Worm (Caenorhabditis elegans) whole organism, L2 larva: Measurements from ENCODE around the gene snt-1.

Source experiments
- C34F6.9 ChIP-seq: fragments of 150-350 bp; optimal IDR thresholded peaks from 2 replicates; lab custom pipeline; 2014; ENCODE audit warnings: missing biosample characterization, missing genetic modification characterization
- F13H6.1 ChIP-seq: sonication (generic microtip); optimal IDR thresholded peaks from 2 replicates; lab custom pipeline; 2016; ENCODE audit warnings: missing genetic modification characterization, missing compliant biosample characterization
- R02D3.7 ChIP-seq: fragments of 150-350 bp; optimal IDR thresholded peaks from 2 replicates; lab custom pipeline; 2014; ENCODE audit warnings: missing biosample characterization, missing genetic modification characterization
- Y55F3AM.14 ChIP-seq: fragments of 200-800 bp; sonication (Bioruptor generic); optimal IDR thresholded peaks from 2 replicates; lab custom pipeline; 2018; ENCODE audit warnings: mild to moderate bottlenecking, missing genetic modification characterization, missing compliant biosample characterization
- ZK546.5 ChIP-seq: sonication (generic microtip); optimal IDR thresholded peaks from 2 replicates; lab custom pipeline; 2017; ENCODE audit warnings: missing biosample characterization, missing genetic modification characterization
- alr-1 ChIP-seq: fragments of 150-350 bp; optimal IDR thresholded peaks from 2 replicates; lab custom pipeline; 2014; ENCODE audit warnings: missing biosample characterization, missing genetic modification characterization
- aly-2 ChIP-seq: fragments of 150-350 bp; optimal IDR thresholded peaks from 2 replicates; lab custom pipeline; 2014; ENCODE audit warnings: missing biosample characterization, missing genetic modification characterization
- ama-1 ChIP-seq: fragments of 150-350 bp; optimal IDR thresholded peaks from 2 replicates; lab custom pipeline; 2018; ENCODE audit warnings: inconsistent platforms
- blmp-1 ChIP-seq: sonication (generic microtip); optimal IDR thresholded peaks from 2 replicates; lab custom pipeline; 2017; ENCODE audit warnings: missing genetic modification characterization, mild to moderate bottlenecking, missing compliant biosample characterization, antibody characterized with exemption, moderate library complexity; ENCODE audit not compliant: insufficient read depth
- ceh-16 ChIP-seq: fragments of 150-350 bp; optimal IDR thresholded peaks from 2 replicates; lab custom pipeline; 2014; ENCODE audit warnings: missing biosample characterization, missing genetic modification characterization
- ceh-82 ChIP-seq: fragments of 150-350 bp; optimal IDR thresholded peaks from 2 replicates; lab custom pipeline; 2014; ENCODE audit warnings: missing biosample characterization, missing genetic modification characterization
- crh-2 ChIP-seq: sonication (generic microtip); optimal IDR thresholded peaks from 2 replicates; lab custom pipeline; 2017; ENCODE audit warnings: missing biosample characterization, missing genetic modification characterization
- dmd-4 ChIP-seq: sonication (generic microtip); optimal IDR thresholded peaks from 2 replicates; lab custom pipeline; 2017; ENCODE audit warnings: missing biosample characterization, missing genetic modification characterization
- egl-27 ChIP-seq: sonication (generic microtip); optimal IDR thresholded peaks from 3 replicates; lab custom pipeline; 2017; ENCODE audit warnings: missing biosample characterization, missing genetic modification reagents, missing genetic modification characterization
- elt-1 ChIP-seq: fragments of 150-350 bp; optimal IDR thresholded peaks from 2 replicates; lab custom pipeline; 2014; ENCODE audit warnings: missing biosample characterization, missing genetic modification characterization
- elt-3 ChIP-seq: sonication (generic microtip); optimal IDR thresholded peaks from 2 replicates; lab custom pipeline; 2017; ENCODE audit warnings: missing biosample characterization, missing genetic modification characterization
- fos-1 ChIP-seq: fragments of 150-350 bp; optimal IDR thresholded peaks from 2 replicates; lab custom pipeline; 2014; ENCODE audit warnings: missing biosample characterization, missing genetic modification characterization
- gmeb-1 ChIP-seq: fragments of 150-350 bp; optimal IDR thresholded peaks from 2 replicates; lab custom pipeline; 2014; ENCODE audit warnings: missing biosample characterization, missing genetic modification characterization
- lin-11 ChIP-seq: fragments of 150-350 bp; sonication (generic microtip); optimal IDR thresholded peaks from 2 replicates; lab custom pipeline; 2014; ENCODE audit warnings: missing biosample characterization, missing genetic modification characterization, inconsistent platforms, mixed read lengths
- lin-13 ChIP-seq: fragments of 150-350 bp; optimal IDR thresholded peaks from 2 replicates; lab custom pipeline; 2014; ENCODE audit warnings: missing biosample characterization, missing genetic modification reagents, missing genetic modification characterization
- lin-39 ChIP-seq: fragments of 150-350 bp; optimal IDR thresholded peaks from 2 replicates; lab custom pipeline; 2014; ENCODE audit warnings: missing biosample characterization, missing genetic modification reagents, missing genetic modification characterization
- lsy-2 ChIP-seq, 2 experiments: fragments of 150-350 bp in 1 of 2; sonication (generic microtip) in 1 of 2; optimal IDR thresholded peaks; 2 replicates each; lab custom pipeline; 2014 to 2017; ENCODE audit warnings: missing biosample characterization in 2 of 2, missing genetic modification characterization in 2 of 2
- mbf-1 ChIP-seq: sonication (generic microtip); optimal IDR thresholded peaks from 2 replicates; lab custom pipeline; 2017; ENCODE audit warnings: missing biosample characterization, missing genetic modification characterization
- mdl-1 ChIP-seq, 2 experiments: fragments of 150-350 bp in 1 of 2; sonication (generic microtip) in 1 of 2; optimal IDR thresholded peaks; 2 replicates each; lab custom pipeline; 2017; ENCODE audit warnings: missing biosample characterization in 2 of 2, missing genetic modification characterization in 2 of 2
- nhr-10 ChIP-seq: sonication (generic microtip); optimal IDR thresholded peaks from 2 replicates; lab custom pipeline; 2017; ENCODE audit warnings: missing biosample characterization, missing genetic modification characterization
- nhr-11 ChIP-seq: fragments of 150-350 bp; optimal IDR thresholded peaks from 2 replicates; lab custom pipeline; 2014; ENCODE audit warnings: missing biosample characterization, missing genetic modification characterization
- nhr-12 ChIP-seq: fragments of 150-350 bp; optimal IDR thresholded peaks from 2 replicates; lab custom pipeline; 2014; ENCODE audit warnings: missing biosample characterization, missing genetic modification characterization
- nhr-129 ChIP-seq: fragments of 150-350 bp; optimal IDR thresholded peaks from 2 replicates; lab custom pipeline; 2014; ENCODE audit warnings: missing biosample characterization, missing genetic modification characterization
- nhr-21 ChIP-seq: fragments of 150-350 bp; optimal IDR thresholded peaks from 2 replicates; lab custom pipeline; 2014; ENCODE audit warnings: missing biosample characterization, missing genetic modification characterization
- nhr-23 ChIP-seq: fragments of 150-350 bp; optimal IDR thresholded peaks from 2 replicates; lab custom pipeline; 2014; ENCODE audit warnings: missing biosample characterization, missing genetic modification reagents, missing genetic modification characterization
- nhr-237 ChIP-seq: fragments of 150-350 bp; optimal IDR thresholded peaks from 2 replicates; lab custom pipeline; 2014; ENCODE audit warnings: missing biosample characterization, missing genetic modification characterization
- nhr-25 ChIP-seq: fragments of 150-350 bp; sonication (generic microtip); optimal IDR thresholded peaks from 3 replicates; lab custom pipeline; 2014; ENCODE audit warnings: missing biosample characterization, missing genetic modification characterization
- nhr-6 ChIP-seq: fragments of 150-350 bp; optimal IDR thresholded peaks from 2 replicates; lab custom pipeline; 2014; ENCODE audit warnings: missing biosample characterization, missing genetic modification characterization
- nhr-77 ChIP-seq: fragments of 150-350 bp; optimal IDR thresholded peaks from 2 replicates; lab custom pipeline; 2014; ENCODE audit warnings: missing biosample characterization, missing genetic modification characterization
- peb-1 ChIP-seq: fragments of 150-350 bp; optimal IDR thresholded peaks from 2 replicates; lab custom pipeline; 2014; ENCODE audit warnings: missing biosample characterization, missing genetic modification characterization
- sem-4 ChIP-seq: fragments of 150-350 bp; optimal IDR thresholded peaks from 2 replicates; lab custom pipeline; 2014; ENCODE audit warnings: missing biosample characterization, missing genetic modification reagents, missing genetic modification characterization
- skn-1 ChIP-seq: sonication (generic microtip); optimal IDR thresholded peaks from 2 replicates; lab custom pipeline; 2017; ENCODE audit warnings: missing biosample characterization, missing genetic modification characterization
- sma-9 ChIP-seq, 2 experiments: fragments of 150-350 bp in 1 of 2; sonication (generic microtip) in 1 of 2; optimal IDR thresholded peaks; 2 replicates each; lab custom pipeline; 2014 to 2016; ENCODE audit warnings: missing genetic modification characterization in 2 of 2, mild to moderate bottlenecking in 1 of 2, missing biosample characterization in 1 of 2, missing compliant biosample characterization in 1 of 2, missing genetic modification reagents in 1 of 2, moderate library complexity in 1 of 2
- unc-39 ChIP-seq: fragments of 150-350 bp; optimal IDR thresholded peaks from 2 replicates; lab custom pipeline; 2014; ENCODE audit warnings: missing biosample characterization, missing genetic modification characterization
- unc-55 ChIP-seq: fragments of 150-350 bp; sonication (generic microtip); optimal IDR thresholded peaks from 3 replicates; lab custom pipeline; 2014; ENCODE audit warnings: missing biosample characterization, missing genetic modification reagents, missing genetic modification characterization
- unc-62 ChIP-seq: fragments of 150-350 bp; optimal IDR thresholded peaks from 2 replicates; lab custom pipeline; 2014; ENCODE audit warnings: missing biosample characterization, missing genetic modification reagents, missing genetic modification characterization
- zag-1 ChIP-seq: fragments of 150-350 bp; optimal IDR thresholded peaks from 2 replicates; lab custom pipeline; 2014; ENCODE audit warnings: missing biosample characterization, missing genetic modification characterization
- ztf-1 ChIP-seq: fragments of 200-800 bp; sonication (Bioruptor generic); conservative IDR thresholded peaks from 2 replicates; pipeline ENCODE4 v1.3.6; 2022; ENCODE audit warnings: missing genetic modification characterization, missing compliant biosample characterization
- ztf-11 ChIP-seq: sonication (generic microtip); optimal IDR thresholded peaks from 2 replicates; lab custom pipeline; 2017; ENCODE audit warnings: missing biosample characterization, missing genetic modification characterization
- ztf-4 ChIP-seq: fragments of 150-350 bp; optimal IDR thresholded peaks from 2 replicates; lab custom pipeline; 2014; ENCODE audit warnings: missing biosample characterization, missing genetic modification characterization

Gene snt-1

ce11 chrII:6845006-6845459 is 34.3 kb downstream of the snt-1 start:
- TF ChIP-seq blmp-1 (tag; lab: Kevin White, UChicago) (peak; percentile 42), egl-27 (tag; lab: Kevin White, UChicago) (peak; percentile 74), elt-1 (tag; lab: Kevin White, UChicago) (no peak), F13H6.1 (tag; lab: Kevin White, UChicago) (no peak), ztf-11 (tag; lab: Kevin White, UChicago) (no peak), dmd-4 (tag; lab: Kevin White, UChicago) (no peak), nhr-25 (tag; lab: Kevin White, UChicago) (peak; percentile 3), ama-1 (lab: Kevin White, UChicago) (no peak), lin-11 (tag; lab: Kevin White, UChicago) (no peak), unc-62 (GFP tag; lab: Kevin White, UChicago) (no peak), unc-55 (GFP tag; lab: Kevin White, UChicago) (no peak), C34F6.9 (tag; lab: Kevin White, UChicago) (peak; percentile 6), aly-2 (no peak), nhr-21 (tag; lab: Kevin White, UChicago) (no peak), nhr-10 (tag; lab: Kevin White, UChicago) (no peak), lin-39 (tag; lab: Kevin White, UChicago) (no peak), nhr-6 (no peak), Y55F3AM.14 (no peak), gmeb-1 (tag; lab: Kevin White, UChicago) (peak; percentile 18), lsy-2 (tag; optimal IDR thresholded peaks at IDR 0.05; lab: Kevin White, UChicago) (peak in 1 of 2 experiments; percentile 18), crh-2 (tag; lab: Kevin White, UChicago) (no peak), fos-1 (tag; lab: Kevin White, UChicago) (peak; percentile 29), ztf-4 (no peak), nhr-77 (tag; lab: Kevin White, UChicago) (no peak), ceh-16 (tag; lab: Kevin White, UChicago) (no peak), nhr-129 (tag; lab: Kevin White, UChicago) (no peak), ZK546.5 (no peak)
- TF ChIP-seq, all 48 proteins: peak for 7

- TF ChIP-seq nhr-129 (tag; lab: Kevin White, UChicago) (no peak), egl-27 (tag; lab: Kevin White, UChicago) (no peak), mdl-1 (tag; optimal IDR thresholded peaks at IDR 0.05; lab: Kevin White, UChicago) (no peak), elt-1 (tag; lab: Kevin White, UChicago) (no peak), ztf-1 (GFP tag; lab: Robert Waterston, UW) (no peak), blmp-1 (tag; lab: Kevin White, UChicago) (no peak), zag-1 (no peak), lsy-2 (tag; optimal IDR thresholded peaks at IDR 0.05; lab: Kevin White, UChicago) (no peak), C34F6.9 (tag; lab: Kevin White, UChicago) (no peak), nhr-21 (tag; lab: Kevin White, UChicago) (no peak), Y55F3AM.14 (no peak), nhr-237 (tag; lab: Kevin White, UChicago) (no peak), crh-2 (tag; lab: Kevin White, UChicago) (no peak)
Observed at ce11 chrII:6846723-6847122, 36.0 kb downstream of the snt-1 start.

ce11 chrII:6847917-6848379 is 37.2 kb downstream of the snt-1 start, which contains the start of gene tbc-6:
tbc-6 (plus strand) TSS chrII:6848124.
- TF ChIP-seq nhr-25 (tag; lab: Kevin White, UChicago) (peak; percentile 89), skn-1 (tag; lab: Kevin White, UChicago) (no peak), ama-1 (lab: Kevin White, UChicago) (peak; percentile 47), nhr-23 (tag; lab: Kevin White, UChicago) (no peak), aly-2 (no peak), gmeb-1 (tag; lab: Kevin White, UChicago) (no peak), lin-13 (GFP tag; lab: Kevin White, UChicago) (peak; percentile 20), nhr-129 (tag; lab: Kevin White, UChicago) (peak; percentile 53), ztf-1 (GFP tag; lab: Robert Waterston, UW) (no peak), lsy-2 (tag; optimal IDR thresholded peaks at IDR 0.05; lab: Kevin White, UChicago) (peak in 1 of 2 experiments; percentile 58), alr-1 (tag; lab: Kevin White, UChicago) (no peak), R02D3.7 (no peak), F13H6.1 (tag; lab: Kevin White, UChicago) (no peak), dmd-4 (tag; lab: Kevin White, UChicago) (no peak), unc-39 (tag; lab: Kevin White, UChicago) (no peak), sem-4 (tag; lab: Kevin White, UChicago) (peak; percentile 60), nhr-77 (tag; lab: Kevin White, UChicago) (peak; percentile 51), unc-55 (GFP tag; lab: Kevin White, UChicago) (no peak), nhr-11 (no peak), egl-27 (tag; lab: Kevin White, UChicago) (peak; percentile 82), lin-11 (tag; lab: Kevin White, UChicago) (no peak), peb-1 (no peak), mdl-1 (tag; optimal IDR thresholded peaks at IDR 0.05; lab: Kevin White, UChicago) (peak in 1 of 2 experiments; percentile 18), ceh-82 (tag; lab: Kevin White, UChicago) (no peak), ztf-11 (tag; lab: Kevin White, UChicago) (no peak), nhr-12 (tag; lab: Kevin White, UChicago) (no peak), ZK546.5 (no peak), nhr-6 (no peak), nhr-10 (tag; lab: Kevin White, UChicago) (peak; percentile 43), elt-1 (tag; lab: Kevin White, UChicago) (no peak), mbf-1 (tag; lab: Kevin White, UChicago) (no peak), C34F6.9 (tag; lab: Kevin White, UChicago) (peak; percentile 35), elt-3 (tag; lab: Kevin White, UChicago) (no peak), sma-9 (GFP tag; optimal IDR thresholded peaks at IDR 0.05; lab: Kevin White, UChicago) (peak; percentile 68), sma-9 (tag; optimal IDR thresholded peaks at IDR 0.05; lab: Kevin White, UChicago) (no peak), blmp-1 (tag; lab: Kevin White, UChicago) (peak; percentile 98)
